Worm (Caenorhabditis elegans) whole organism, young adult: ENCODE results near the gene ZK856.18.

Experiments
- F22D6.2 ChIP-seq: sonication (generic microtip); optimal IDR thresholded peaks from 2 replicates; lab custom pipeline; 2016; ENCODE audit warnings: mild to moderate bottlenecking, missing genetic modification characterization, missing compliant biosample characterization
- F37B4.10 ChIP-seq: fragments of 200-800 bp; sonication (Bioruptor generic); IDR thresholded peaks from 2 replicates; pipeline ENCODE4 v1.3.6; 2022; ENCODE audit warnings: missing genetic modification characterization, missing compliant biosample characterization
- F49E8.2 ChIP-seq: sonication (generic microtip); optimal IDR thresholded peaks from 3 replicates; lab custom pipeline; 2017; ENCODE audit warnings: missing genetic modification characterization, mild to moderate bottlenecking, missing compliant biosample characterization, antibody characterized with exemption, moderate library complexity; ENCODE audit not compliant: insufficient read depth
- F52B5.7 ChIP-seq: sonication (generic microtip); optimal IDR thresholded peaks from 2 replicates; lab custom pipeline; 2016; ENCODE audit warnings: mild to moderate bottlenecking, missing genetic modification characterization, missing compliant biosample characterization
- F57A8.1 ChIP-seq: fragments of 200-800 bp; sonication (Bioruptor generic); optimal IDR thresholded peaks from 2 replicates; lab custom pipeline; 2018; ENCODE audit warnings: mild to moderate bottlenecking, missing genetic modification characterization, moderate library complexity, missing compliant biosample characterization
- K12H6.12 ChIP-seq: fragments of 200-800 bp; sonication (Bioruptor generic); optimal IDR thresholded peaks from 2 replicates; lab custom pipeline; 2018; ENCODE audit warnings: mild to moderate bottlenecking, missing genetic modification characterization, missing compliant biosample characterization
- Y67H2A.10 ChIP-seq: fragments of 200-800 bp; sonication (Bioruptor generic); conservative IDR thresholded peaks from 2 replicates; pipeline ENCODE4 v1.3.6; 2022; ENCODE audit warnings: missing genetic modification reagents, missing genetic modification characterization, missing compliant biosample characterization
- akir-1 ChIP-seq: fragments of 200-800 bp; sonication (Bioruptor generic); optimal IDR thresholded peaks from 2 replicates; lab custom pipeline; 2018; ENCODE audit warnings: mild to moderate bottlenecking, missing genetic modification characterization, moderate library complexity, missing compliant biosample characterization
- attf-3 ChIP-seq: fragments of 200-800 bp; sonication (Bioruptor generic); conservative IDR thresholded peaks from 2 replicates; pipeline ENCODE4 v1.3.6; 2022; ENCODE audit warnings: missing genetic modification reagents, missing genetic modification characterization, missing compliant biosample characterization
- attf-6 ChIP-seq: fragments of 200-800 bp; sonication (Bioruptor generic); IDR thresholded peaks from 2 replicates; pipeline ENCODE4 v1.3.6; 2022; ENCODE audit warnings: missing genetic modification reagents, missing genetic modification characterization, missing compliant biosample characterization
- ccch-3 ChIP-seq: fragments of 200-800 bp; sonication (Bioruptor generic); optimal IDR thresholded peaks from 2 replicates; lab custom pipeline; 2018; ENCODE audit warnings: mild to moderate bottlenecking, missing genetic modification characterization, missing compliant biosample characterization
- ceh-27 ChIP-seq: fragments of 200-800 bp; sonication (Bioruptor generic); optimal IDR thresholded peaks from 2 replicates; lab custom pipeline; 2018; ENCODE audit warnings: mild to moderate bottlenecking, missing genetic modification characterization, moderate library complexity, missing compliant biosample characterization
- ceh-58 ChIP-seq: fragments of 200-800 bp; sonication (Bioruptor generic); IDR thresholded peaks from 2 replicates; pipeline ENCODE4 v1.3.6; 2022; ENCODE audit warnings: missing genetic modification characterization, missing compliant biosample characterization
- ceh-79 ChIP-seq: sonication (generic microtip); optimal IDR thresholded peaks from 2 replicates; lab custom pipeline; 2017; ENCODE audit warnings: mild to moderate bottlenecking, missing genetic modification characterization, missing compliant biosample characterization
- him-1 ChIP-seq: sonication (generic microtip); optimal IDR thresholded peaks from 2 replicates; lab custom pipeline; 2016; ENCODE audit warnings: missing genotype, missing genetic modification reagents, missing genetic modification characterization, missing compliant biosample characterization
- hlh-12 ChIP-seq: sonication (generic microtip); optimal IDR thresholded peaks from 2 replicates; lab custom pipeline; 2016; ENCODE audit warnings: missing genetic modification characterization, missing compliant biosample characterization
- hsf-1 ChIP-seq: fragments of 200-800 bp; sonication (Bioruptor generic); IDR thresholded peaks from 2 replicates; pipeline ENCODE4 v1.3.6; 2022; ENCODE audit warnings: missing genetic modification reagents, missing genetic modification characterization, missing compliant biosample characterization
- lag-1 ChIP-seq: fragments of 200-800 bp; sonication (Bioruptor generic); IDR thresholded peaks from 2 replicates; pipeline ENCODE4 v1.3.6; 2022; ENCODE audit warnings: missing genetic modification reagents, missing genetic modification characterization, missing compliant biosample characterization
- lin-26 ChIP-seq: fragments of 200-800 bp; sonication (Bioruptor generic); IDR thresholded peaks from 2 replicates; pipeline ENCODE4 v1.3.6; 2022; ENCODE audit warnings: missing genetic modification reagents, missing genetic modification characterization, missing compliant biosample characterization
- lin-40 ChIP-seq: sonication (generic microtip); optimal IDR thresholded peaks from 2 replicates; lab custom pipeline; 2016; ENCODE audit warnings: missing genetic modification characterization, mild to moderate bottlenecking, missing compliant biosample characterization, missing genotype, missing genetic modification reagents
- lir-1 ChIP-seq: fragments of 200-800 bp; sonication (Bioruptor generic); conservative IDR thresholded peaks from 2 replicates; pipeline ENCODE4 v1.3.6; 2022; ENCODE audit warnings: missing genetic modification reagents, missing genetic modification characterization, missing compliant biosample characterization
- lsy-27 ChIP-seq: sonication (generic microtip); optimal IDR thresholded peaks from 2 replicates; lab custom pipeline; 2017; ENCODE audit warnings: missing genetic modification characterization, mild to moderate bottlenecking, missing compliant biosample characterization, antibody characterized with exemption, missing genotype, borderline replicate concordance; ENCODE audit not compliant: insufficient read depth
- madf-10 ChIP-seq: sonication (generic microtip); optimal IDR thresholded peaks from 2 replicates; lab custom pipeline; 2016; ENCODE audit warnings: mild to moderate bottlenecking, missing genetic modification characterization, missing compliant biosample characterization
- mel-28 ChIP-seq: sonication (generic microtip); optimal IDR thresholded peaks from 2 replicates; lab custom pipeline; 2016; ENCODE audit warnings: borderline replicate concordance, mild to moderate bottlenecking, missing genetic modification characterization, missing compliant biosample characterization
- mxl-1 ChIP-seq: sonication (generic microtip); optimal IDR thresholded peaks from 2 replicates; lab custom pipeline; 2016; ENCODE audit warnings: missing genetic modification characterization, missing compliant biosample characterization
- nfya-2 ChIP-seq: fragments of 200-800 bp; sonication (Bioruptor generic); IDR thresholded peaks from 2 replicates; pipeline ENCODE4 v1.3.6; 2022; ENCODE audit warnings: missing genetic modification reagents, missing genetic modification characterization, missing compliant biosample characterization
- nhr-120 ChIP-seq: fragments of 200-800 bp; sonication (Bioruptor generic); IDR thresholded peaks from 2 replicates; pipeline ENCODE4 v1.3.6; 2022; ENCODE audit warnings: missing genetic modification characterization, missing compliant biosample characterization
- nhr-179 ChIP-seq: sonication (generic microtip); optimal IDR thresholded peaks from 2 replicates; lab custom pipeline; 2016; ENCODE audit warnings: mild to moderate bottlenecking, missing genetic modification characterization, missing compliant biosample characterization
- rcor-1 ChIP-seq: fragments of 200-800 bp; sonication (Bioruptor generic); IDR thresholded peaks from 2 replicates; pipeline ENCODE4 v1.3.6; 2022; ENCODE audit warnings: missing genetic modification reagents, missing genetic modification characterization, missing compliant biosample characterization
- rpc-1 ChIP-seq, 2 experiments: fragments of 150-350 bp in 1 of 2; sonication (generic microtip) in 1 of 2; optimal IDR thresholded peaks; 2 replicates each; lab custom pipeline; 2014 to 2018; ENCODE audit warnings: missing biosample characterization in 1 of 2, missing genetic modification characterization in 1 of 2, missing genetic modification reagents in 1 of 2, missing genotype in 1 of 2
- sdz-38 ChIP-seq: sonication (generic microtip); optimal IDR thresholded peaks from 2 replicates; lab custom pipeline; 2016; ENCODE audit warnings: missing genotype, missing genetic modification characterization, missing compliant biosample characterization
- snpc-1.1 ChIP-seq: sonication (generic microtip); optimal IDR thresholded peaks from 2 replicates; lab custom pipeline; 2017; ENCODE audit warnings: missing genetic modification characterization, mild to moderate bottlenecking, missing compliant biosample characterization, antibody characterized with exemption, moderate library complexity, missing genotype, missing genetic modification reagents; ENCODE audit not compliant: insufficient read depth
- snpc-3.4 ChIP-seq: sonication (generic microtip); optimal IDR thresholded peaks from 2 replicates; lab custom pipeline; 2017; ENCODE audit warnings: missing genetic modification characterization, mild to moderate bottlenecking, missing compliant biosample characterization, antibody characterized with exemption, moderate library complexity, missing genotype, missing genetic modification reagents
- unc-62 ChIP-seq: fragments of 150-350 bp; optimal IDR thresholded peaks from 2 replicates; lab custom pipeline; 2014; ENCODE audit warnings: missing biosample characterization, missing genetic modification reagents, missing genetic modification characterization
- ztf-18 ChIP-seq: sonication (generic microtip); optimal IDR thresholded peaks from 2 replicates; lab custom pipeline; 2016; ENCODE audit warnings: missing genotype, mild to moderate bottlenecking, missing genetic modification characterization, missing compliant biosample characterization
- ztf-26 ChIP-seq: sonication (generic microtip); optimal IDR thresholded peaks from 2 replicates; lab custom pipeline; 2017; ENCODE audit warnings: missing genetic modification characterization, missing compliant biosample characterization
- ztf-3 ChIP-seq: fragments of 200-800 bp; sonication (Bioruptor generic); optimal IDR thresholded peaks from 2 replicates; lab custom pipeline; 2018; ENCODE audit warnings: mild to moderate bottlenecking, missing genetic modification characterization, missing compliant biosample characterization
- ztf-6 ChIP-seq: fragments of 200-800 bp; sonication (Bioruptor generic); IDR thresholded peaks from 2 replicates; pipeline ENCODE4 v1.3.6; 2022; ENCODE audit warnings: missing genetic modification reagents, missing genetic modification characterization, missing compliant biosample characterization

Gene ZK856.18

DNA sequence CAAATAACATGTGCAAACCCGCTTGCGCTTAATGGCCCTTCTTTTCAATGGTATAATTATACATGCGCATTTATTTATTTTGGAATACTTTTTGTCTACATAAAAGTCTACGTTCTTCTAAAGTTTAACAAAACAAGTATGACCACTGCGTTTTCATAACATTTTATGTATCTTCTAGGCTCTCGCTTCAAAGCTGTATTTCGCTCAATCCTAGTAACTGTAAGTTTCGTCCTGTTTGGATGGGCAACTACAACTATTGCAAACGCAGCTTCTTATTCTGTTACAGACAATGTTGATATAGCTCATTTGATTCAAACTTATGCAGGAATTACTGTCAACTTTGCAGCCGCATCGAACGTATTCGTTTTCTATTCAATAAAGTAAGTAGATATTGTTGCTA is 36.1 kb downstream of the ZK856.18 start, which contains the start of gene srsx-27:
Gene srsx-27 (plus strand): TSS at position 301 of the 400 bp plus-strand sequence.
- no peak for TF ChIP-seq lin-40 (tag; lab: Kevin White, UChicago)
- TF ChIP-seq ztf-26 (tag; lab: Kevin White, UChicago), result no peak
- no peak for TF ChIP-seq ceh-79
- no peak for TF ChIP-seq ccch-3 (GFP tag; lab: Kevin White, UChicago)
- no peak for TF ChIP-seq sdz-38 (tag; lab: Kevin White, UChicago)
- no peak for TF ChIP-seq hlh-12 (tag; lab: Kevin White, UChicago)
- no peak for TF ChIP-seq rcor-1
- TF ChIP-seq ceh-58, result no peak
- TF ChIP-seq nhr-179 (tag; lab: Kevin White, UChicago), result no peak
- TF ChIP-seq lag-1 (GFP tag; lab: Robert Waterston, UW), result no peak
- TF ChIP-seq attf-6, result no peak
- TF ChIP-seq mxl-1 (tag; lab: Kevin White, UChicago), result no peak
- TF ChIP-seq lin-26 (GFP tag; lab: Robert Waterston, UW), result no peak
- no peak for TF ChIP-seq snpc-1.1
- no peak for TF ChIP-seq F57A8.1 (GFP tag; lab: Kevin White, UChicago)
- no peak for TF ChIP-seq ztf-6 (GFP tag; lab: Robert Waterston, UW)
- no peak for TF ChIP-seq unc-62 (GFP tag; lab: Kevin White, UChicago)

ce11 chrV:10148352-10148751 is 37.5 kb downstream of the ZK856.18 start, which contains the start of gene srsx-26:
Gene srsx-26 (plus strand): TSS chrV:10148652.
- TF ChIP-seq snpc-3.4 (tag; lab: Kevin White, UChicago) (no peak), F49E8.2 (tag; lab: Kevin White, UChicago) (no peak), mel-28 (no peak), akir-1 (no peak), F22D6.2 (tag; lab: Kevin White, UChicago) (no peak), rpc-1 (optimal IDR thresholded peaks at IDR 0.05; lab: Kevin White, UChicago) (no peak), rpc-1 (tag; optimal IDR thresholded peaks at IDR 0.05; lab: Kevin White, UChicago) (no peak), nhr-179 (tag; lab: Kevin White, UChicago) (no peak), lsy-27 (tag; lab: Kevin White, UChicago) (no peak), ceh-27 (GFP tag; lab: Kevin White, UChicago) (no peak), K12H6.12 (no peak)

DNA sequence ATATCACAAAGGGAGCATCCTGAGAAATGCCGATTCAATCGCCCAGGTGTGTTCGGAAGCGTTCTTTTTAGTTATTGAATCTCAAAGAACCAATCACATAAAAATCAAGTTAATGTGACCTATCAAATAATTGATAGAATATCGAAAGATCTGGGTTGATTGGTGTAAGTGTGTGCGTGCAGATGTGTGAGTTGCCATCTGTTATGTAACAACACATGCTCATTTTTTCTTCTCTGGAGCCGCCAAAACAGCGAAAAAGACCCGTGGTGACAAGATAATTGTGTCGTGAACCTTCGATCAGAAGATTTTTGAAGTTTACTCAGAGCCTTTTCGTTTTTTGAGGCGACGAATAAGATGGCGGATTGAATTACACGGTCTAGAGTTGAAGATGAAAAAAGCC is 39.0 kb downstream of the ZK856.18 start:
- TF ChIP-seq F49E8.2 (tag; lab: Kevin White, UChicago) (no peak), attf-3 (GFP tag; lab: Robert Waterston, UW) (no peak), hsf-1 (GFP tag; lab: Robert Waterston, UW) (no peak)

DNA sequence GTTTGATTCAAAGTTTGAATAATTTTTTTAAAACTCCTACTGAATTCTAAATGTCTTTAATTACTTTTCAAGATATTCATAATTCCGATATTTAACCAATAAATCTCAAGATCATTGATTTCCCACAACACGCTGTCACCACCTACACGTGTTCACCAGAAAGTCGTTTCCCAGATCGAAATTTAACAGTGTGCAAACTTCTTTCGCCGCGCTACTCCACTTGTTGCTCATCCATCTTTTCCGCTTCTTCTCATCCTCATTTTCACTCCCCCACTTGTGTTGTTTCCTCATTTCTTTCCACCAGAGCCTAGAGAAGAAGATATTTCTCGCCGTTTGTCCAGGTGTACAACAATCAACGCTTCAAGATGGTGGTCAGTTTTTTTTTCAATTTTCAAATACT is 40.2 kb downstream of the ZK856.18 start, which contains the start of gene C51E3.9:
Gene C51E3.9 (plus strand): TSS at position 301 of the 400 bp plus-strand sequence.
- TF ChIP-seq F52B5.7 (no peak), ztf-18 (no peak), Y67H2A.10 (GFP tag; lab: Robert Waterston, UW) (no peak), hsf-1 (GFP tag; lab: Robert Waterston, UW) (no peak), lir-1 (no peak), nfya-2 (no peak), ccch-3 (GFP tag; lab: Kevin White, UChicago) (no peak), him-1 (tag; lab: Kevin White, UChicago) (no peak), snpc-3.4 (tag; lab: Kevin White, UChicago) (no peak), F37B4.10 (GFP tag; lab: Robert Waterston, UW) (no peak), ztf-3 (GFP tag; lab: Kevin White, UChicago) (no peak), snpc-1.1 (no peak), madf-10 (no peak), nhr-120 (GFP tag; lab: Robert Waterston, UW) (no peak), F57A8.1 (GFP tag; lab: Kevin White, UChicago) (no peak)
